Fruit fly (Drosophila melanogaster) Kc167 (cell line): ENCODE results near the gene Swip-1.

Experiments
- Myc ChIP-seq: fragments of >200 bp; optimal IDR thresholded peaks from 2 replicates; lab custom pipeline; 2017; ENCODE audit warnings: missing external identifiers
- Sin3A ChIP-seq: fragments of >200 bp; optimal IDR thresholded peaks from 2 replicates; lab custom pipeline; 2018; ENCODE audit warnings: missing external identifiers
- psq ChIP-seq: fragments of >200 bp; optimal IDR thresholded peaks from 2 replicates; lab custom pipeline; 2017; ENCODE audit warnings: missing external identifiers

DNA sequence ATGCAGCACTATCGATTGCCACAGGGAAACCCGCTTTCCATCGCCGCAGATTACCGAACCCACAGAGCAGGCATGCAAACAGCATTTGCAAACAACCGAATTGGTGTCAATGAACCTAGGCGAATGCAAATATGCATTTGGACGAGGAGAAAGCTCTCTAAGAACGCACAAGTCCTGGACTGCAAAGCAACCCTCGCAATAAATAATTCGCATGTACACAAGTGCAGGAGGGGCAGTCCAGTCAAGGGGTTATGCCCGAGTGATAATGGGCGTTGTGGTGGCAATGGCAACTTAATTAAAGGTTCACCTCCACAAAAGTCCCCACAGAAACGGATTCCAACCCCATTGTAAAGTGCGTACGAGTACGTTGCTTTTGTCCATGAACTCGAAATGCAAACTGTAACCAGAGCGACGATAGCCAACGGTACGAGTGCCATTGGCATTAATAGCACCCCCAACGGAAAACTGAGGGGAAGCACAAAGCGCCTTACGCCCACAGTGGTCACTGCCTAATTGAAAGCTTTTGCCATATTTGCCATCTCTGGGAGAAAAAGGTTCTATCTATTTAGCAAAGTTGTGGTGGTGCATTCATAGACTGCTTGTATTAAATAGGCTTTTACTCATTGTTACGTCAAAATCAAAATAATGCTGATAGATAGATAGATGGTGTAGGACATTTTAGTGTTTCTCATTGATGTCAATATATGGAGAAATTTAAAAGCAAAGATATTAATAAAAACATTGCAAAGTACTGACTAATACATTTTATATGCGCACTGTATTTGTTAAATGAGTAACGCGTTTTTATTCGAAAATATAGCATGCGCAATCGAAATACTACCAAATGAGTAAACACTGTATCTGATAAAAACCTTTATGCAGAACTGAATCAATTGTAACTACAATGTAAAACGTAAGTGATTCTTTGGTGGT lies 4.0 kb downstream of the Swip-1 start:
- no peak for TF ChIP-seq psq (lab: Kevin White, UChicago)
- no peak for TF ChIP-seq Sin3A (lab: Kevin White, UChicago)
- no peak for TF ChIP-seq Myc
